Fruit fly (Drosophila melanogaster) whole organism, embryonic: ENCODE measurements around the gene CG33160.

ENCODE experiments used
- ATbp ChIP-seq: fragments of 200-800 bp; sonication (Bioruptor generic); optimal IDR thresholded peaks from 2 replicates; lab custom pipeline; 2017; ENCODE audit warnings: missing biosample characterization, mild to moderate bottlenecking, missing genetic modification characterization, missing genetic modification reagents
- Bdp1 ChIP-seq: fragments of 200-800 bp; sonication (Bioruptor generic); optimal IDR thresholded peaks from 3 replicates; lab custom pipeline; 2016; ENCODE audit warnings: missing biosample characterization, missing genetic modification characterization
- CG10959 ChIP-seq: fragments of 200-800 bp; sonication (Bioruptor generic); IDR thresholded peaks from 2 replicates; pipeline ENCODE4 v1.3.6; 2022; ENCODE audit warnings: missing biosample characterization, missing genetic modification characterization
- CG13624 ChIP-seq: fragments of 200-800 bp; sonication (Bioruptor generic); optimal IDR thresholded peaks from 2 replicates; lab custom pipeline; 2016; ENCODE audit warnings: missing biosample characterization, missing genetic modification characterization
- CG15479 ChIP-seq: fragments of 200-800 bp; sonication (Bioruptor generic); optimal IDR thresholded peaks from 3 replicates; lab custom pipeline; 2019; ENCODE audit warnings: missing biosample characterization, mild to moderate bottlenecking, missing genetic modification characterization, moderate library complexity
- CG17359 ChIP-seq: fragments of 200-800 bp; sonication (Bioruptor generic); optimal IDR thresholded peaks from 3 replicates; lab custom pipeline; 2018; ENCODE audit warnings: missing biosample characterization, mild to moderate bottlenecking, missing genetic modification characterization, moderate library complexity
- CG2129 ChIP-seq: fragments of 200-800 bp; sonication (Bioruptor generic); IDR thresholded peaks from 2 replicates; pipeline ENCODE4 v1.3.6; 2022; ENCODE audit warnings: missing biosample characterization, missing genetic modification characterization; ENCODE audit not compliant: partially characterized antibody
- CG4617 ChIP-seq: fragments of 200-800 bp; sonication (Bioruptor generic); optimal IDR thresholded peaks from 3 replicates; lab custom pipeline; 2016; ENCODE audit warnings: missing biosample characterization, missing genetic modification characterization, borderline replicate concordance
- CG6175 ChIP-seq: fragments of 200-800 bp; sonication (Bioruptor generic); IDR thresholded peaks from 3 replicates; pipeline ENCODE4 v1.3.6; 2022; ENCODE audit warnings: missing biosample characterization, missing genetic modification characterization
- CHES-1-like ChIP-seq: fragments of 200-800 bp; sonication (Bioruptor generic); optimal IDR thresholded peaks from 2 replicates; lab custom pipeline; 2016; ENCODE audit warnings: missing biosample characterization, missing genetic modification characterization
- Fer3 ChIP-seq: fragments of 200-800 bp; sonication (Bioruptor generic); optimal IDR thresholded peaks from 2 replicates; lab custom pipeline; 2018; ENCODE audit warnings: missing biosample characterization, mild to moderate bottlenecking, missing genetic modification characterization, moderate library complexity
- Gsc ChIP-seq: fragments of 200-800 bp; sonication (Bioruptor generic); IDR thresholded peaks from 2 replicates; pipeline ENCODE4 v1.3.6; 2022; ENCODE audit warnings: missing biosample characterization, missing genetic modification characterization
- HLH3B ChIP-seq: fragments of 200-800 bp; sonication (Bioruptor generic); IDR thresholded peaks from 2 replicates; pipeline ENCODE4 v1.3.6; 2022; ENCODE audit warnings: missing biosample characterization, missing genetic modification characterization
- HmgD ChIP-seq: fragments of 200-800 bp; sonication (Bioruptor generic); optimal IDR thresholded peaks from 3 replicates; lab custom pipeline; 2016; ENCODE audit warnings: missing biosample characterization, missing genetic modification characterization
- Hr51 ChIP-seq, 2 experiments: fragments of 200-800 bp; sonication (Bioruptor generic); optimal IDR thresholded peaks; 2 replicates in 1 of 2; 3 replicates in 1 of 2; lab custom pipeline; 2016 to 2018; ENCODE audit warnings: missing biosample characterization in 2 of 2, missing genetic modification characterization in 2 of 2, mild to moderate bottlenecking in 1 of 2, moderate library complexity in 1 of 2
- Meics ChIP-seq: fragments of 200-800 bp; sonication (Bioruptor generic); optimal IDR thresholded peaks from 2 replicates; lab custom pipeline; 2017; ENCODE audit warnings: missing biosample characterization, mild to moderate bottlenecking, missing genetic modification characterization
- Mes4 ChIP-seq: fragments of 200-800 bp; sonication (Bioruptor generic); optimal IDR thresholded peaks from 2 replicates; lab custom pipeline; 2016; ENCODE audit warnings: missing biosample characterization, missing genetic modification characterization
- Pdp1 ChIP-seq, 2 experiments: fragments of 200-800 bp; sonication (Bioruptor generic); optimal IDR thresholded peaks; 3 replicates each; lab custom pipeline; 2016; ENCODE audit warnings: missing biosample characterization in 2 of 2, missing genetic modification characterization in 2 of 2, mild to moderate bottlenecking in 1 of 2, moderate library complexity in 1 of 2
- Ssrp ChIP-seq: fragments of 200-800 bp; sonication (Bioruptor generic); optimal IDR thresholded peaks from 2 replicates; lab custom pipeline; 2018; ENCODE audit warnings: missing biosample characterization, mild to moderate bottlenecking, missing genetic modification characterization, moderate library complexity
- TFAM ChIP-seq: fragments of 200-800 bp; sonication (Bioruptor generic); optimal IDR thresholded peaks from 2 replicates; lab custom pipeline; 2017; ENCODE audit warnings: missing biosample characterization, missing genetic modification characterization, inconsistent platforms
- ase ChIP-seq: fragments of 200-800 bp; sonication (Bioruptor generic); IDR thresholded peaks from 3 replicates; pipeline ENCODE4 v1.3.6; 2022; ENCODE audit warnings: missing biosample characterization, missing genetic modification characterization
- ash1 ChIP-seq: fragments of 200-800 bp; sonication (Bioruptor generic); optimal IDR thresholded peaks from 2 replicates; lab custom pipeline; 2018; ENCODE audit warnings: missing biosample characterization, mild to moderate bottlenecking, missing genetic modification characterization
- bbx ChIP-seq: fragments of 200-800 bp; sonication (Bioruptor generic); IDR thresholded peaks from 2 replicates; pipeline ENCODE4 v1.3.6; 2022; ENCODE audit warnings: missing biosample characterization, missing genetic modification characterization; ENCODE audit not compliant: partially characterized antibody
- corto ChIP-seq: fragments of 200-800 bp; sonication (Bioruptor generic); optimal IDR thresholded peaks from 2 replicates; lab custom pipeline; 2016; ENCODE audit warnings: missing biosample characterization, mild to moderate bottlenecking, missing genetic modification characterization, moderate library complexity
- croc ChIP-seq: fragments of 200-800 bp; sonication (Bioruptor generic); conservative IDR thresholded peaks from 3 replicates; pipeline ENCODE4 v1.3.6; 2022; ENCODE audit warnings: missing biosample characterization, missing genetic modification characterization
- dmrt99B ChIP-seq: fragments of 200-800 bp; sonication (Bioruptor generic); optimal IDR thresholded peaks from 2 replicates; lab custom pipeline; 2018; ENCODE audit warnings: missing biosample characterization, mild to moderate bottlenecking, missing genetic modification characterization, moderate library complexity
- dysf ChIP-seq: fragments of 200-800 bp; sonication (Bioruptor generic); IDR thresholded peaks from 3 replicates; pipeline ENCODE4 v1.3.6; 2022; ENCODE audit warnings: missing biosample characterization, missing genetic modification characterization
- fd3F ChIP-seq: fragments of 200-800 bp; sonication (Bioruptor generic); optimal IDR thresholded peaks from 2 replicates; lab custom pipeline; 2018; ENCODE audit warnings: missing biosample characterization, mild to moderate bottlenecking, missing genetic modification characterization, moderate library complexity
- hbn ChIP-seq: fragments of 200-800 bp; sonication (Bioruptor generic); IDR thresholded peaks from 2 replicates; pipeline ENCODE4 v1.3.6; 2022; ENCODE audit warnings: missing biosample characterization, missing genetic modification characterization; ENCODE audit not compliant: partially characterized antibody
- mld ChIP-seq: fragments of 200-800 bp; sonication (Bioruptor generic); IDR thresholded peaks from 3 replicates; pipeline ENCODE4 v1.3.6; 2022; ENCODE audit warnings: missing biosample characterization, missing genetic modification characterization; ENCODE audit not compliant: partially characterized antibody
- psq ChIP-seq: fragments of 200-800 bp; sonication (Bioruptor generic); optimal IDR thresholded peaks from 2 replicates; lab custom pipeline; 2017; ENCODE audit warnings: missing biosample characterization, missing genetic modification characterization
- sc ChIP-seq, 3 experiments: fragments of >200 bp in 2 of 3; fragments of 200-800 bp in 1 of 3; sonication (Bioruptor generic) in 1 of 3; optimal IDR thresholded peaks; 2 replicates in 2 of 3; 3 replicates in 1 of 3; lab custom pipeline; 2017; ENCODE audit warnings: mild to moderate bottlenecking in 1 of 3, missing biosample characterization in 1 of 3, missing genetic modification characterization in 1 of 3, missing genetic modification reagents in 1 of 3
- sens-2 ChIP-seq: fragments of 200-800 bp; sonication (Bioruptor generic); IDR thresholded peaks from 2 replicates; pipeline ENCODE4 v1.3.6; 2022; ENCODE audit warnings: missing biosample characterization, missing genetic modification characterization
- sim ChIP-seq: fragments of 200-800 bp; sonication (Bioruptor generic); IDR thresholded peaks from 2 replicates; pipeline ENCODE4 v1.3.6; 2022; ENCODE audit warnings: missing biosample characterization, missing genetic modification characterization
- slbo ChIP-seq: fragments of 200-800 bp; sonication (Bioruptor generic); IDR thresholded peaks from 2 replicates; pipeline ENCODE4 v1.3.6; 2022; ENCODE audit warnings: missing biosample characterization, missing genetic modification characterization
- sqz ChIP-seq: fragments of 200-800 bp; sonication (Bioruptor generic); optimal IDR thresholded peaks from 3 replicates; lab custom pipeline; 2018; ENCODE audit warnings: missing biosample characterization, mild to moderate bottlenecking, missing genetic modification characterization
- toy ChIP-seq: fragments of 200-800 bp; sonication (Bioruptor generic); IDR thresholded peaks from 2 replicates; pipeline ENCODE4 v1.3.6; 2022; ENCODE audit warnings: missing biosample characterization, missing genetic modification characterization
- unc-4 ChIP-seq: fragments of 200-800 bp; sonication (Bioruptor generic); IDR thresholded peaks from 2 replicates; pipeline ENCODE4 v1.3.6; 2022; ENCODE audit warnings: missing biosample characterization, missing genetic modification characterization; ENCODE audit not compliant: partially characterized antibody

CG33160 gene

dm6 chr3L:3198447-3199402 lies 7.4 kb downstream of the CG33160 start, which contains the start of the genes CG32276 and gry (continued):
- no peak for TF ChIP-seq unc-4 (GFP tag; lab: Robert Waterston, UW)
- TF ChIP-seq CG13624, result peak; percentile 80
- TF ChIP-seq Pdp1 (GFP tag; optimal IDR thresholded peaks at IDR 0.05; lab: Kevin White, UChicago), result peak in 1 of 2 experiments; percentile 83
- peak; percentile 78 for TF ChIP-seq Meics (GFP tag; lab: Kevin White, UChicago)
- no peak for TF ChIP-seq mld
- no peak for TF ChIP-seq Gsc (GFP tag; lab: Robert Waterston, UW)
- no peak for TF ChIP-seq corto
- peak; percentile 40; the same call in 1 of the 2 replicates for TF ChIP-seq toy
- no peak for TF ChIP-seq sc (optimal IDR thresholded peaks at IDR 0.05; lab: Kevin White, UChicago)
- no peak for TF ChIP-seq sc (GFP tag; optimal IDR thresholded peaks at IDR 0.05; lab: Kevin White, UChicago)
- TF ChIP-seq CG2129, result no peak
- peak in 1 of 2 experiments; percentile 78 for TF ChIP-seq Hr51 (GFP tag; optimal IDR thresholded peaks at IDR 0.05; lab: Kevin White, UChicago)
- TF ChIP-seq CG15479, result no peak
- peak; percentile 74 for TF ChIP-seq dysf
- peak; percentile 5 for TF ChIP-seq TFAM (GFP tag; lab: Kevin White, UChicago)
- peak; percentile 86 for TF ChIP-seq slbo (GFP tag; lab: Robert Waterston, UW)
- TF ChIP-seq CG6175 (GFP tag; lab: Robert Waterston, UW), result 0 out of 3 replicates have a peak, but pooled peaks have one; percentile 12
- no peak for TF ChIP-seq bbx (GFP tag; lab: Robert Waterston, UW)
- TF ChIP-seq sens-2 (GFP tag; lab: Robert Waterston, UW), result peak; percentile 55; the same call in 1 of the 2 replicates
- no peak for TF ChIP-seq sim (GFP tag; lab: Robert Waterston, UW)
- TF ChIP-seq Fer3 (tag; lab: Kevin White, UChicago), result peak; percentile 72
- peak; percentile 80 for TF ChIP-seq Mes4 (GFP tag; lab: Kevin White, UChicago)
- peak; percentile 58; the same call in 1 of the 3 replicates for TF ChIP-seq ase (GFP tag; lab: Robert Waterston, UW)
- TF ChIP-seq CHES-1-like (GFP tag; lab: Kevin White, UChicago), result peak; percentile 89
- TF ChIP-seq HmgD (GFP tag; lab: Kevin White, UChicago), result peak; percentile 65
- TF ChIP-seq ash1 (GFP tag; lab: Kevin White, UChicago), result no peak
- peak; percentile 62 for TF ChIP-seq CG17359 (tag; lab: Kevin White, UChicago)
- TF ChIP-seq sqz (GFP tag; lab: Kevin White, UChicago), result no peak
- peak; percentile 53 for TF ChIP-seq fd3F (GFP tag; lab: Kevin White, UChicago)
- TF ChIP-seq croc (GFP tag; lab: Robert Waterston, UW), result no peak
- TF ChIP-seq psq (GFP tag; lab: Kevin White, UChicago), result peak; percentile 47
- TF ChIP-seq dmrt99B (tag; lab: Kevin White, UChicago), result no peak
- TF ChIP-seq Bdp1 (GFP tag; lab: Kevin White, UChicago), result peak; percentile 65
- peak; percentile 43; the same call in 1 of the 2 replicates for TF ChIP-seq CG10959 (GFP tag; lab: Robert Waterston, UW)
- peak; percentile 55 for TF ChIP-seq Ssrp (tag; lab: Kevin White, UChicago)
- no peak for TF ChIP-seq ATbp
- peak; percentile 54 for TF ChIP-seq HLH3B (GFP tag; lab: Robert Waterston, UW)
- TF ChIP-seq hbn (GFP tag; lab: Robert Waterston, UW), result peak; percentile 26; the same call in 1 of the 2 replicates
- TF ChIP-seq CG4617, result peak; percentile 86
